Fruit fly (Drosophila melanogaster) whole organism, embryonic: Measurements from ENCODE around the gene Awh.
A peak's percentile ranks its signal among the peaks of the same experiment; 100 is the strongest.

Source experiments
- Atf3 ChIP-seq: fragments of 200-800 bp; sonication (Bioruptor generic); optimal IDR thresholded peaks from 3 replicates; lab custom pipeline; 2016; ENCODE audit warnings: missing biosample characterization, missing genetic modification characterization
- Awh ChIP-seq: fragments of 200-800 bp; sonication (Bioruptor generic); IDR thresholded peaks from 2 replicates; pipeline ENCODE4, ENCODE4 v1.3.6; 2022; ENCODE audit warnings: missing biosample characterization, missing genetic modification characterization
- Bgb ChIP-seq: fragments of 200-800 bp; sonication (Bioruptor generic); IDR thresholded peaks from 2 replicates; pipeline ENCODE4 v1.3.6; 2022; ENCODE audit warnings: missing biosample characterization, missing genetic modification characterization; ENCODE audit not compliant: partially characterized antibody
- CG10209 ChIP-seq: fragments of 200-800 bp; sonication (Bioruptor generic); optimal IDR thresholded peaks from 3 replicates; lab custom pipeline; 2017; ENCODE audit warnings: missing biosample characterization, mild to moderate bottlenecking, missing genetic modification characterization, missing genetic modification reagents
- CG10543 ChIP-seq: fragments of 200-800 bp; sonication (Bioruptor generic); optimal IDR thresholded peaks from 3 replicates; lab custom pipeline; 2017; ENCODE audit warnings: missing biosample characterization, mild to moderate bottlenecking, missing genetic modification characterization, moderate library complexity
- CG10959 ChIP-seq: fragments of 200-800 bp; sonication (Bioruptor generic); IDR thresholded peaks from 2 replicates; pipeline ENCODE4 v1.3.6; 2022; ENCODE audit warnings: missing biosample characterization, missing genetic modification characterization
- CG11504 ChIP-seq: fragments of 200-800 bp; sonication (Bioruptor generic); optimal IDR thresholded peaks from 3 replicates; lab custom pipeline; 2019; ENCODE audit warnings: missing biosample characterization, mild to moderate bottlenecking, missing genetic modification characterization, moderate library complexity
- CG11560 ChIP-seq: fragments of 200-800 bp; sonication (Bioruptor generic); IDR thresholded peaks from 3 replicates; pipeline ENCODE4 v1.3.6; 2022; ENCODE audit warnings: missing biosample characterization, missing genetic modification characterization
- CG12299 ChIP-seq: fragments of 200-800 bp; sonication (Bioruptor generic); optimal IDR thresholded peaks from 2 replicates; lab custom pipeline; 2018; ENCODE audit warnings: missing biosample characterization, mild to moderate bottlenecking, missing genetic modification characterization
- CG12942 ChIP-seq: fragments of 200-800 bp; sonication (Bioruptor generic); optimal IDR thresholded peaks from 3 replicates; lab custom pipeline; 2016; ENCODE audit warnings: missing biosample characterization, missing genetic modification characterization
- CG13287 ChIP-seq: fragments of 200-800 bp; sonication (Bioruptor generic); IDR thresholded peaks from 2 replicates; pipeline ENCODE4 v1.3.6; 2022; ENCODE audit warnings: missing biosample characterization, missing genetic modification characterization; ENCODE audit not compliant: partially characterized antibody
- CG15514 ChIP-seq: fragments of 200-800 bp; sonication (Bioruptor generic); optimal IDR thresholded peaks from 3 replicates; lab custom pipeline; 2017; ENCODE audit warnings: missing biosample characterization, missing genetic modification characterization, mild to moderate bottlenecking, moderate library complexity, missing genetic modification reagents
- CG16863 ChIP-seq: fragments of 200-800 bp; sonication (Bioruptor generic); optimal IDR thresholded peaks from 3 replicates; lab custom pipeline; 2016; ENCODE audit warnings: missing biosample characterization, missing genetic modification characterization
- CG17359 ChIP-seq: fragments of 200-800 bp; sonication (Bioruptor generic); optimal IDR thresholded peaks from 3 replicates; lab custom pipeline; 2018; ENCODE audit warnings: missing biosample characterization, mild to moderate bottlenecking, missing genetic modification characterization, moderate library complexity
- CG17912 ChIP-seq: fragments of 200-800 bp; sonication (Bioruptor generic); optimal IDR thresholded peaks from 2 replicates; lab custom pipeline; 2018; ENCODE audit warnings: missing biosample characterization, mild to moderate bottlenecking, missing genetic modification characterization
- CG34376 ChIP-seq: fragments of 200-800 bp; sonication (Bioruptor generic); optimal IDR thresholded peaks from 2 replicates; lab custom pipeline; 2018; ENCODE audit warnings: missing biosample characterization, mild to moderate bottlenecking, missing genetic modification characterization
- CG3995 ChIP-seq: fragments of 200-800 bp; sonication (Bioruptor generic); optimal IDR thresholded peaks from 3 replicates; lab custom pipeline; 2016; ENCODE audit warnings: missing biosample characterization, missing genetic modification characterization
- CG4707 ChIP-seq: fragments of 200-800 bp; sonication (Bioruptor generic); optimal IDR thresholded peaks from 2 replicates; lab custom pipeline; 2018; ENCODE audit warnings: missing biosample characterization, mild to moderate bottlenecking, missing genetic modification characterization, moderate library complexity
- CG6175 ChIP-seq: fragments of 200-800 bp; sonication (Bioruptor generic); IDR thresholded peaks from 3 replicates; pipeline ENCODE4 v1.3.6; 2022; ENCODE audit warnings: missing biosample characterization, missing genetic modification characterization
- CG6683 ChIP-seq: fragments of 200-800 bp; sonication (Bioruptor generic); optimal IDR thresholded peaks from 2 replicates; lab custom pipeline; 2017; ENCODE audit warnings: missing biosample characterization, mild to moderate bottlenecking, missing genetic modification characterization, missing genetic modification reagents
- CG6765 ChIP-seq: fragments of 200-800 bp; sonication (Bioruptor generic); optimal IDR thresholded peaks from 3 replicates; lab custom pipeline; 2017; ENCODE audit warnings: missing biosample characterization, mild to moderate bottlenecking, missing genetic modification characterization
- CG8359 ChIP-seq: fragments of 200-800 bp; sonication (Bioruptor generic); optimal IDR thresholded peaks from 2 replicates; lab custom pipeline; 2017; ENCODE audit warnings: missing biosample characterization, mild to moderate bottlenecking, missing genetic modification characterization, borderline replicate concordance
- CG8944 ChIP-seq: fragments of 200-800 bp; sonication (Bioruptor generic); optimal IDR thresholded peaks from 3 replicates; lab custom pipeline; 2016; ENCODE audit warnings: missing biosample characterization, missing genetic modification characterization
- CG9797 ChIP-seq: fragments of 200-800 bp; sonication (Bioruptor generic); optimal IDR thresholded peaks from 3 replicates; lab custom pipeline; 2018; ENCODE audit warnings: missing biosample characterization, mild to moderate bottlenecking, missing genetic modification characterization
- Camta ChIP-seq: fragments of 200-800 bp; sonication (Bioruptor generic); optimal IDR thresholded peaks from 2 replicates; lab custom pipeline; 2016; ENCODE audit warnings: missing biosample characterization, missing genetic modification characterization
- D19B ChIP-seq: fragments of 200-800 bp; sonication (Bioruptor generic); optimal IDR thresholded peaks from 2 replicates; lab custom pipeline; 2017; ENCODE audit warnings: missing biosample characterization, mild to moderate bottlenecking, missing genetic modification characterization
- Lhr ChIP-seq: fragments of 200-800 bp; sonication (Bioruptor generic); optimal IDR thresholded peaks from 3 replicates; lab custom pipeline; 2017; ENCODE audit warnings: mild to moderate bottlenecking, missing biosample characterization, missing genetic modification reagents, missing genetic modification characterization
- Mad ChIP-seq: fragments of 200-800 bp; sonication (Bioruptor generic); optimal IDR thresholded peaks from 2 replicates; lab custom pipeline; 2016; ENCODE audit warnings: missing biosample characterization, missing genetic modification characterization
- NFAT ChIP-seq: fragments of 200-800 bp; sonication (Bioruptor generic); IDR thresholded peaks from 2 replicates; pipeline ENCODE4 v1.3.6; 2022; ENCODE audit warnings: missing biosample characterization, missing genetic modification characterization
- Usf ChIP-seq: fragments of 200-800 bp; sonication (Bioruptor generic); optimal IDR thresholded peaks from 2 replicates; lab custom pipeline; 2017; ENCODE audit warnings: missing genotype, missing biosample characterization, missing genetic modification characterization
- cato ChIP-seq: fragments of 200-800 bp; sonication (Bioruptor generic); optimal IDR thresholded peaks from 2 replicates; lab custom pipeline; 2016; ENCODE audit warnings: missing biosample characterization, missing genetic modification characterization, borderline replicate concordance
- chinmo ChIP-seq: fragments of 200-800 bp; sonication (Bioruptor generic); IDR thresholded peaks from 4 replicates; pipeline ENCODE4 v1.3.6; 2022; ENCODE audit warnings: missing biosample characterization, missing genetic modification characterization; ENCODE audit not compliant: partially characterized antibody
- chn ChIP-seq: fragments of 200-800 bp; sonication (Bioruptor generic); optimal IDR thresholded peaks from 2 replicates; lab custom pipeline; 2016; ENCODE audit warnings: missing biosample characterization, missing genetic modification characterization
- crp ChIP-seq, 2 experiments: fragments of 200-800 bp; sonication (Bioruptor generic); optimal IDR thresholded peaks; 2 replicates in 1 of 2; 3 replicates in 1 of 2; lab custom pipeline; 2017; ENCODE audit warnings: missing biosample characterization in 2 of 2, missing genetic modification characterization in 2 of 2, mild to moderate bottlenecking in 1 of 2, moderate library complexity in 1 of 2
- en ChIP-seq: fragments of 200-800 bp; sonication (Bioruptor generic); optimal IDR thresholded peaks from 2 replicates; lab custom pipeline; 2016; ENCODE audit warnings: missing biosample characterization, missing genetic modification characterization
- esg ChIP-seq: fragments of 200-800 bp; sonication (Bioruptor generic); conservative IDR thresholded peaks from 2 replicates; pipeline ENCODE4 v1.3.6; 2022; ENCODE audit warnings: missing biosample characterization, missing genetic modification characterization
- fd64A ChIP-seq: fragments of 200-800 bp; sonication (Bioruptor generic); optimal IDR thresholded peaks from 3 replicates; lab custom pipeline; 2018; ENCODE audit warnings: missing biosample characterization, mild to moderate bottlenecking, missing genetic modification characterization
- gsb-n ChIP-seq: fragments of 200-800 bp; sonication (Bioruptor generic); optimal IDR thresholded peaks from 3 replicates; lab custom pipeline; 2018; ENCODE audit warnings: missing biosample characterization, mild to moderate bottlenecking, missing genetic modification characterization
- hbn ChIP-seq: fragments of 200-800 bp; sonication (Bioruptor generic); IDR thresholded peaks from 2 replicates; pipeline ENCODE4 v1.3.6; 2022; ENCODE audit warnings: missing biosample characterization, missing genetic modification characterization; ENCODE audit not compliant: partially characterized antibody
- hth ChIP-seq: fragments of >200 bp; optimal IDR thresholded peaks from 2 replicates; lab custom pipeline; 2017; ENCODE audit warnings: inconsistent platforms
- knrl ChIP-seq: fragments of 200-800 bp; sonication (Bioruptor generic); IDR thresholded peaks from 3 replicates; pipeline ENCODE4 v1.3.6; 2022; ENCODE audit warnings: missing biosample characterization, missing genetic modification characterization; ENCODE audit not compliant: partially characterized antibody
- lab ChIP-seq: fragments of 200-800 bp; sonication (Bioruptor generic); optimal IDR thresholded peaks from 3 replicates; lab custom pipeline; 2017; ENCODE audit warnings: missing biosample characterization, missing genetic modification characterization, mild to moderate bottlenecking, moderate library complexity, missing genetic modification reagents
- nau ChIP-seq: fragments of 200-800 bp; sonication (Bioruptor generic); optimal IDR thresholded peaks from 3 replicates; lab custom pipeline; 2017; ENCODE audit warnings: missing biosample characterization, mild to moderate bottlenecking, missing genetic modification characterization, missing genetic modification reagents
- phol ChIP-seq: fragments of 200-800 bp; sonication (Bioruptor generic); optimal IDR thresholded peaks from 3 replicates; lab custom pipeline; 2018; ENCODE audit warnings: missing biosample characterization, mild to moderate bottlenecking, missing genetic modification characterization, moderate library complexity
- pum ChIP-seq: fragments of 200-800 bp; sonication (Bioruptor generic); optimal IDR thresholded peaks from 2 replicates; lab custom pipeline; 2016; ENCODE audit warnings: missing biosample characterization, missing genetic modification characterization
- schlank ChIP-seq: fragments of 200-800 bp; sonication (Bioruptor generic); optimal IDR thresholded peaks from 2 replicates; lab custom pipeline; 2018; ENCODE audit warnings: missing biosample characterization, mild to moderate bottlenecking, missing genetic modification characterization
- so ChIP-seq: fragments of 200-800 bp; sonication (Bioruptor generic); IDR thresholded peaks from 3 replicates; pipeline ENCODE4 v1.3.6; 2022; ENCODE audit warnings: missing biosample characterization, missing genetic modification characterization
- tna ChIP-seq: fragments of 200-800 bp; sonication (Bioruptor generic); IDR thresholded peaks from 2 replicates; pipeline ENCODE4 v1.3.6; 2022; ENCODE audit warnings: missing biosample characterization, missing genetic modification characterization; ENCODE audit not compliant: partially characterized antibody
- toy ChIP-seq: fragments of 200-800 bp; sonication (Bioruptor generic); IDR thresholded peaks from 2 replicates; pipeline ENCODE4 v1.3.6; 2022; ENCODE audit warnings: missing biosample characterization, missing genetic modification characterization
- zfh1 ChIP-seq: fragments of 200-800 bp; sonication (Bioruptor generic); IDR thresholded peaks from 3 replicates; pipeline ENCODE4 v1.3.6; 2022; ENCODE audit warnings: missing biosample characterization, missing genetic modification characterization

Awh gene

DNA sequence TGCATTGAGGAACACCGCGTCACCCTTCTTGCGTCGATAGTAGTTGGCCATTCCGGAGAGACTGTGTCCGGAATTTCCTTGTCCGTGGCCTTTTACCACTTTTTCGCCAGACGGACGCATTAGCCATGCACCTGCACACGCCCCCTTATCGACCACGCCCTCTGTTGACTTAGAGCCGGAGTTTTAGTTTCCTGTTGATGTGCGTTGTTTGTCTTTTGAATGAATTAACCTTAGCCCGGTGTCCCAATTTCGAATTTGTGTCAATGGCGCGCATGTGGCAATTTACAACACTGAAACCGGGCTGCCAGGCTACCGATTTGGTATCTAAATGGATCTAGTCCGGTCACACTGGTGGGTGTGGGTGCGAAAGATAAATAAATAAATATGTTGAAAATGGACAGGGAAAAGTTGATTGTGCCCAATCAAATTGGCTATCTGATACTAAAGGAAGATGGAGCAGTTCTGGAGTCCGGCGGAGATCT is 50.6 kb downstream of the Awh start, which contains the start of the genes Gr63a and Lamtor4 (continued):
- no peak for TF ChIP-seq fd64A (GFP tag; lab: Kevin White, UChicago)
- TF ChIP-seq esg (GFP tag; lab: Robert Waterston, UW) = no peak
- TF ChIP-seq en = no peak
- TF ChIP-seq CG6683 = no peak
- no peak for TF ChIP-seq Awh (GFP tag; lab: Robert Waterston, UW)
- TF ChIP-seq chinmo = 0 out of 4 replicates have a peak, but pooled peaks have one; percentile 17
- no peak for TF ChIP-seq CG17359 (tag; lab: Kevin White, UChicago)
- TF ChIP-seq pum = no peak
- TF ChIP-seq lab (GFP tag; lab: Kevin White, UChicago) = peak; percentile 17
- TF ChIP-seq Camta (GFP tag; lab: Kevin White, UChicago) = no peak
- no peak for TF ChIP-seq CG6175 (GFP tag; lab: Robert Waterston, UW)
- TF ChIP-seq CG11560 (tag; lab: Robert Waterston, UW) = no peak
- TF ChIP-seq CG9797 = peak; percentile 91
- no peak for TF ChIP-seq CG11504 (tag; lab: Kevin White, UChicago)
- no peak for TF ChIP-seq CG6765
- TF ChIP-seq CG12299 (tag; lab: Kevin White, UChicago) = no peak
- peak; percentile 12 for TF ChIP-seq CG8944 (GFP tag; lab: Kevin White, UChicago)
- TF ChIP-seq hbn (GFP tag; lab: Robert Waterston, UW) = no peak
- TF ChIP-seq D19B (GFP tag; lab: Kevin White, UChicago) = no peak
- no peak for TF ChIP-seq CG10209 (GFP tag; lab: Kevin White, UChicago)
- TF ChIP-seq CG16863 (GFP tag; lab: Kevin White, UChicago) = no peak
- TF ChIP-seq CG8359 = no peak
- no peak for TF ChIP-seq Atf3 (GFP tag; lab: Kevin White, UChicago)
- no peak for TF ChIP-seq CG12942 (GFP tag; lab: Kevin White, UChicago)
- no peak for TF ChIP-seq gsb-n (tag; lab: Kevin White, UChicago)
- no peak for TF ChIP-seq cato
- no peak for TF ChIP-seq tna (GFP tag; lab: Robert Waterston, UW)
- no peak for TF ChIP-seq so (GFP tag; lab: Robert Waterston, UW)
- no peak for TF ChIP-seq NFAT (GFP tag; lab: Robert Waterston, UW)
- peak; percentile 1 for TF ChIP-seq nau (GFP tag; lab: Kevin White, UChicago)
- no peak for TF ChIP-seq CG4707 (GFP tag; lab: Kevin White, UChicago)
- TF ChIP-seq knrl = no peak
- peak; percentile 24 for TF ChIP-seq Lhr (GFP tag; lab: Kevin White, UChicago)
- TF ChIP-seq hth (lab: Kevin White, UChicago) = no peak
- no peak for TF ChIP-seq CG10543 (GFP tag; lab: Kevin White, UChicago)
- no peak for TF ChIP-seq CG3995 (GFP tag; lab: Kevin White, UChicago)
- peak; percentile 55 for TF ChIP-seq CG15514
- TF ChIP-seq Usf (GFP tag; lab: Kevin White, UChicago) = no peak
- TF ChIP-seq CG34376 (GFP tag; lab: Kevin White, UChicago) = peak; percentile 72
- no peak for TF ChIP-seq schlank (tag; lab: Kevin White, UChicago)
- peak; percentile 21 for TF ChIP-seq chn
- peak; percentile 51 for TF ChIP-seq CG17912 (GFP tag; lab: Kevin White, UChicago)
- TF ChIP-seq toy (GFP tag; lab: Robert Waterston, UW) = no peak
- peak; percentile 49 for TF ChIP-seq phol (tag; lab: Kevin White, UChicago)
- TF ChIP-seq CG13287 (GFP tag; lab: Robert Waterston, UW) = peak; percentile 37; the same call in 1 of the 2 replicates
- peak; percentile 16; the same call in 1 of the 2 replicates for TF ChIP-seq Bgb (GFP tag; lab: Robert Waterston, UW)
- TF ChIP-seq Mad = no peak
- 0 out of 3 replicates have a peak, but pooled peaks have one; percentile 20 for TF ChIP-seq zfh1 (GFP tag; lab: Robert Waterston, UW)
- TF ChIP-seq CG10959 = no peak
- no peak for TF ChIP-seq crp (GFP tag; optimal IDR thresholded peaks at IDR 0.05; lab: Kevin White, UChicago)
